Fruit fly (Drosophila melanogaster) whole organism: ENCODE measurements around the gene firl.

Experiments
- CG8478 ChIP-seq: fragments of >200 bp; optimal IDR thresholded peaks from 2 replicates; lab custom pipeline; 2018; ENCODE audit warnings: inconsistent platforms
- Dll ChIP-seq: fragments of >200 bp; optimal IDR thresholded peaks from 2 replicates; lab custom pipeline; 2017
- pan ChIP-seq: fragments of >200 bp; optimal IDR thresholded peaks from 2 replicates; lab custom pipeline; 2017
- psq ChIP-seq: fragments of >200 bp; optimal IDR thresholded peaks from 2 replicates; lab custom pipeline; 2017
- usp ChIP-seq: fragments of >200 bp; optimal IDR thresholded peaks from 2 replicates; lab custom pipeline; 2017; ENCODE audit warnings: missing biosample characterization, missing genetic modification characterization, mixed read lengths

dm6 chr2L:12078123-12078658 lies 11.6 kb upstream of the firl start:
- no peak for TF ChIP-seq usp (GFP tag; lab: Kevin White, UChicago)
- no peak for TF ChIP-seq pan (lab: Kevin White, UChicago)
- TF ChIP-seq psq (lab: Kevin White, UChicago): no peak
- no peak for TF ChIP-seq CG8478 (lab: Kevin White, UChicago)
- no peak for TF ChIP-seq Dll (lab: Kevin White, UChicago)
